Fruit fly (Drosophila melanogaster): Measurements from ENCODE around the gene RFeSP.

dm6 chr2L:1631441-1632313, 17.7 kb upstream of the RFeSP start:
- TF ChIP-seq maf-S (GFP tag; optimal IDR thresholded peaks at IDR 0.05) (no peak), CG12744 (GFP tag; optimal IDR thresholded peaks at IDR 0.05) (no peak), Six4 (GFP tag; optimal IDR thresholded peaks at IDR 0.05) (no peak), repo (GFP tag; optimal IDR thresholded peaks at IDR 0.05) (no peak)

All from whole organism, embryonic.